Worm (Caenorhabditis elegans): Measurements from ENCODE around the gene rnh-1.0.
A peak's percentile ranks its signal among the peaks of the same experiment; 100 is the strongest.

rnh-1.0 gene

DNA sequence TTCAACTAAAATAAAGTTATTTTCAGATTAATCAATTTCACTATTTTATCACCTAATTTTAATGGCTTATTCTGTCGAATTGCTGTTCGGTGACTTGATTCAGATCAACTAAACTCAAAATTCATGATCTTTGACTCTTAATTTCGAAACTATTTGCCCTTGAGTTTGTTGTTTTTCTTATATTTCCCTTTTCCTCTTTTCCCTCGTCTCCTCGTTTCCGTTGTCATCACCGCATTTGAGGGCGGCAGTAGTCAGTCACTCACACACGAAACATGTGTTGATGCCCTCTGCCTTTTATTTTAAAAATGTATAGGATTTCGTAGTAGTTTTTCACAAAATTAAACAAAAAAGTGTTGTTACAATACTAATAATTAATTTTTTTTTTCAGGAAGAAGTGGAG is at the start of gene rnh-1.0:
TSS of gene rnh-1.0 (plus strand) at position 389 of the 400 bp plus-strand sequence.
- TF ChIP-seq ceh-62 (tag; optimal IDR thresholded peaks at IDR 0.05): no peak
- TF ChIP-seq dmd-6 (GFP tag; IDR thresholded peaks at IDR 0.05): peak; percentile 7; the same call in 1 of the 2 replicates
- no peak for TF ChIP-seq arid-1 (GFP tag; conservative IDR thresholded peaks at IDR 0.05)
- TF ChIP-seq hlh-30 (tag; optimal IDR thresholded peaks at IDR 0.05; ENCODE audit: insufficient read depth): peak; percentile 20

DNA sequence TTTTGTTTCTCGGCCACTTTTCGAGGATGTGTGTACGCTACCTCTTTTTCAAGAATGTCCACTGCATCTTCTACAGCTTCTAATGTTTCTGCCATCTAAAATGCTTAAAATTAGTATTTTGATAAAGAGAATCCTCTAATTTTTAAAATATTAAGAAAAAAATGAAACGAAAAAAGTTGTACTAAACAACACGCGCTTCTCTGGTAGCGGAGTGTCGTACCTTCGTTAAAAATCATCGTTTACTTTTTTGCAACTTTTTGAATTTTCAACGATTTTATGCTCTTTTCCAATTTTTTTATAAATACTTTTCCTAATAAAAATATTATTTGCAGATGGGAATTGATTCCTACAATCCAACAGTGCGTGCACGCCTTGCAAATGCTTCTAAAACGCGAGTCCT is 49.4 kb upstream of the rnh-1.0 start, which contains the start of the genes gldi-11 and ZK546.2:
TSS of gene gldi-11 (minus strand) at position 95 of the 400 bp plus-strand sequence.
TSS of gene ZK546.2 (plus strand) at position 333 of the 400 bp plus-strand sequence.
- TF ChIP-seq daf-16 (GFP tag; optimal IDR thresholded peaks at IDR 0.05): no peak
- TF ChIP-seq daf-16 (tag; optimal IDR thresholded peaks at IDR 0.05): no peak
- TF ChIP-seq lsy-2 (tag; optimal IDR thresholded peaks at IDR 0.05): peak in 1 of 2 experiments; percentile 41
- TF ChIP-seq aha-1 (tag): peak; percentile 84
- TF ChIP-seq T20F7.1 (GFP tag; optimal IDR thresholded peaks at IDR 0.05): peak; percentile 90

DNA sequence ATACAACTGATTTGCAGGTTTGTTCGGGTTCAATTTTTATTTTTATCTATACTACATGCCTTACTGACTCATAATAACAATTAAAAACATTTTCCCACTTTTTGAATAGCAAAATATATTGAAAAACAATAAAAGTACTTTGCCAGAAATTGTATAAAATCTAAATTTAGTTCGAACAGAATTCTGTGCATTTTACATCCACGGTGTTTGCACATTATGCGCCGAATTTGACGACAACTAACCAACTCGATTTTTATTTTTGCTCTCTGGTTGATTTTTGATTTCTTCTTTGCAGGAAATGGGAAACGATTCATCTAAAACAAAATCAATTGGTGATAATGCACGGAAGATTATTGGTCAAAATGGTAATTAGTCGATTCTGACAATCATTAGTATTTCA is 48.4 kb upstream of the rnh-1.0 start:
- TF ChIP-seq daf-16 (GFP tag; optimal IDR thresholded peaks at IDR 0.05) (no peak), daf-16 (tag; optimal IDR thresholded peaks at IDR 0.05) (no peak), T20F7.1 (GFP tag; optimal IDR thresholded peaks at IDR 0.05) (peak; percentile 70), Y105C5A.15 (GFP tag; IDR thresholded peaks at IDR 0.05) (no peak), lin-13 (GFP tag; optimal IDR thresholded peaks at IDR 0.05) (no peak), snpc-4 (tag; optimal IDR thresholded peaks at IDR 0.05) (no peak), dpl-1 (GFP tag; optimal IDR thresholded peaks at IDR 0.05) (no peak), hlh-11 (tag; optimal IDR thresholded peaks at IDR 0.05) (no peak), saeg-2 (GFP tag; IDR thresholded peaks at IDR 0.05) (no peak), dmd-9 (GFP tag; IDR thresholded peaks at IDR 0.05) (no peak), zag-1 (tag; optimal IDR thresholded peaks at IDR 0.05) (no peak), mxl-3 (GFP tag; optimal IDR thresholded peaks at IDR 0.05) (no peak), vab-7 (GFP tag; IDR thresholded peaks at IDR 0.05) (no peak), nhr-77 (tag; optimal IDR thresholded peaks at IDR 0.05) (no peak), dve-1 (tag; optimal IDR thresholded peaks at IDR 0.05; ENCODE audit: insufficient read depth) (peak; percentile 17), lin-38 (GFP tag; IDR thresholded peaks at IDR 0.05) (no peak), ceh-44 (GFP tag; IDR thresholded peaks at IDR 0.05) (no peak), cey-2 (tag; optimal IDR thresholded peaks at IDR 0.05; ENCODE audit: borderline replicate concordance, insufficient read depth) (no peak), lsy-2 (tag; optimal IDR thresholded peaks at IDR 0.05) (peak in 1 of 2 experiments; percentile 38), ama-1 (optimal IDR thresholded peaks at IDR 0.05) (no peak), nhr-6 (tag; optimal IDR thresholded peaks at IDR 0.05) (peak; percentile 64), hlh-30 (tag; optimal IDR thresholded peaks at IDR 0.05; ENCODE audit: insufficient read depth) (no peak), mes-2 (tag; optimal IDR thresholded peaks at IDR 0.05; ENCODE audit: poor library complexity, severe bottlenecking) (peak; percentile 17), pha-4 (GFP tag; IDR thresholded peaks at IDR 0.05) (no peak), pha-4 (tag; optimal IDR thresholded peaks at IDR 0.05) (no peak), madf-5 (GFP tag; IDR thresholded peaks at IDR 0.05) (no peak), nhr-11 (tag; optimal IDR thresholded peaks at IDR 0.05) (no peak), fkh-10 (GFP tag; optimal IDR thresholded peaks at IDR 0.05) (no peak)

DNA sequence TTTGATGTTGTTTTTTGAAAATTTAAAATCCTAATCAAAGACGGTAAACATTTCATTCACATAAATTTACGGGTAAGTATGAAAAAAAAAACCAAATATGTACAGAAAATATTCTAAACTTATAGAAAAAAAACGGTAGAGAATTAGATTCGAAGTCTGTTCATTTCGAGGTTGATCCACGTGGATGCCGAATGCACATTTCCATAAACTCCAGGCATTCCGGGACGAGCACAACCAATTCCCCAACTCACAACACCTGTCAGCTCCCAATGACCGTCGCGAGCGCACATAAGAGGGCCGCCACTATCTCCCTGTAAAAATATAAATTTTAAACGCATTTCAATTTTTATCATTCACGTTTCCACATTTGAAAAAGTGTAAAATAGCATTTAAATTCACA is 47.0 kb upstream of the rnh-1.0 start:
- TF ChIP-seq arid-1 (GFP tag; conservative IDR thresholded peaks at IDR 0.05) (0 out of 2 replicates have a peak, but pooled peaks have one; percentile 7), duxl-1 (tag; optimal IDR thresholded peaks at IDR 0.05; ENCODE audit: poor library complexity) (peak; percentile 22), mes-2 (tag; optimal IDR thresholded peaks at IDR 0.05; ENCODE audit: poor library complexity, severe bottlenecking) (no peak), pha-4 (GFP tag; IDR thresholded peaks at IDR 0.05) (no peak), pha-4 (tag; optimal IDR thresholded peaks at IDR 0.05) (no peak), nhr-77 (tag; optimal IDR thresholded peaks at IDR 0.05) (no peak), aha-1 (tag) (no peak), lin-38 (GFP tag; IDR thresholded peaks at IDR 0.05) (peak; percentile 39), Y5F2A.4 (GFP tag; optimal IDR thresholded peaks at IDR 0.05) (no peak), Y48G9A.11 (GFP tag; IDR thresholded peaks at IDR 0.05) (peak; percentile 43; the same call in 1 of the 2 replicates)
